Worm (Caenorhabditis elegans) whole organism, L4 larva: ENCODE measurements around the gene fbxa-185.

Experiments used
- F37D6.2 ChIP-seq: sonication (generic microtip); optimal IDR thresholded peaks from 2 replicates; lab custom pipeline; 2016; ENCODE audit warnings: mild to moderate bottlenecking, missing genetic modification characterization, missing compliant biosample characterization
- R02D3.7 ChIP-seq: fragments of 150-350 bp; sonication (generic microtip); optimal IDR thresholded peaks from 3 replicates; lab custom pipeline; 2014; ENCODE audit warnings: missing biosample characterization, missing genetic modification characterization
- daf-12 ChIP-seq: fragments of 150-350 bp; optimal IDR thresholded peaks from 2 replicates; lab custom pipeline; 2014; ENCODE audit warnings: missing biosample characterization, missing genetic modification reagents, missing genetic modification characterization
- egl-27 ChIP-seq: sonication (generic microtip); optimal IDR thresholded peaks from 3 replicates; lab custom pipeline; 2017; ENCODE audit warnings: missing biosample characterization, missing genetic modification reagents, missing genetic modification characterization
- fos-1 ChIP-seq: fragments of 150-350 bp; optimal IDR thresholded peaks from 2 replicates; lab custom pipeline; 2014; ENCODE audit warnings: missing biosample characterization, missing genetic modification characterization
- hmg-1.1 ChIP-seq: fragments of 200-800 bp; sonication (Bioruptor generic); IDR thresholded peaks from 2 replicates; pipeline ENCODE4 v1.3.6; 2022; ENCODE audit warnings: missing genetic modification reagents, missing genetic modification characterization, missing compliant biosample characterization
- nhr-10 ChIP-seq: fragments of 150-350 bp; optimal IDR thresholded peaks from 2 replicates; lab custom pipeline; 2014; ENCODE audit warnings: missing biosample characterization, missing genetic modification characterization
- nhr-11 ChIP-seq: fragments of 150-350 bp; optimal IDR thresholded peaks from 2 replicates; lab custom pipeline; 2014; ENCODE audit warnings: missing biosample characterization, missing genetic modification characterization
- pha-4 ChIP-seq, 2 experiments: fragments of 150-350 bp in 1 of 2; fragments of 200-800 bp in 1 of 2; sonication (Bioruptor generic) in 1 of 2; IDR thresholded peaks in 1 of 2; optimal IDR thresholded peaks in 1 of 2; 2 replicates each; pipeline versions ENCODE4 v1.3.6 to Lab custom; 2014 to 2022; ENCODE audit warnings: missing genetic modification characterization in 2 of 2, missing genetic modification reagents in 2 of 2, missing biosample characterization in 1 of 2, missing compliant biosample characterization in 1 of 2
- php-3 ChIP-seq: fragments of 200-800 bp; sonication (Bioruptor generic); IDR thresholded peaks from 2 replicates; pipeline ENCODE4 v1.3.6; 2022; ENCODE audit warnings: missing genetic modification reagents, missing genetic modification characterization, missing compliant biosample characterization
- zag-1 ChIP-seq: fragments of 150-350 bp; optimal IDR thresholded peaks from 2 replicates; lab custom pipeline; 2014; ENCODE audit warnings: missing biosample characterization, missing genetic modification characterization
- ztf-11 ChIP-seq: fragments of 150-350 bp; optimal IDR thresholded peaks from 2 replicates; lab custom pipeline; 2014; ENCODE audit warnings: missing biosample characterization, missing genetic modification characterization
- ztf-7 ChIP-seq: fragments of 150-350 bp; optimal IDR thresholded peaks from 2 replicates; lab custom pipeline; 2014; ENCODE audit warnings: missing biosample characterization, missing genetic modification characterization

DNA sequence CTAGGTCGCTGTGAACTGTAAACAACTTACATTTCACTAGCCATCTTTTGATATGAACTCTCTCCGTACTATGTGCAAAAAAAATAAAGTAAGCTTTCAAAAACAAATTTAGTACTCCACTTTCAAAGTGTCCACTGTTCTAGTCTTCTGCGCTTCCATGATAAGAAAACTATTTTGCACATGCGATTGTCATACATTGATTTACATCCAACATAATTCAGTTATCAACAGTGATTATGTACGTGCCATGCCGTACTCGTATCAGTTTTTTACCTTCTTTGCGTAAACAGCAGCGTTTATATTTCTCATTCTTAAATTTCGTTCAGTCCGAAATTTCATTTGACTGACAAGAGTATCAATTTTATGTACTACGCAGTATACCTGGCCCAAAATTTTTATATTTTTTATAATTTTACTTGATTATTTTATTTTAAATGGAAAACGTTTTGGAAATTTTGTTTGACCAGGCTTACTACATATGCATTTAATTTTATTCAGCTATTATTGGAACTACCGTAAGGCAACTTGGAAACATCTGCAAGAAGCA is 21.5 kb downstream of the fbxa-185 start, which contains the start of the genes fbxa-134 and F47H4.2:
- no peak for TF ChIP-seq egl-27 (tag; lab: Kevin White, UChicago)
- TF ChIP-seq pha-4 (GFP tag; IDR thresholded peaks at IDR 0.05; lab: Robert Waterston, UW), result no peak
- TF ChIP-seq pha-4 (tag; optimal IDR thresholded peaks at IDR 0.05; lab: Kevin White, UChicago), result no peak
- TF ChIP-seq hmg-1.1 (GFP tag; lab: Robert Waterston, UW), result no peak
- 0 out of 2 replicates have a peak, but pooled peaks have one; percentile 8 for TF ChIP-seq php-3 (GFP tag; lab: Robert Waterston, UW)
- no peak for TF ChIP-seq ztf-7 (tag; lab: Kevin White, UChicago)
- no peak for TF ChIP-seq daf-12 (tag; lab: Kevin White, UChicago)
- TF ChIP-seq ztf-11 (tag; lab: Kevin White, UChicago), result no peak
- no peak for TF ChIP-seq R02D3.7 (tag; lab: Kevin White, UChicago)
- no peak for TF ChIP-seq nhr-10 (tag; lab: Kevin White, UChicago)
- TF ChIP-seq F37D6.2, result no peak
- TF ChIP-seq nhr-11, result no peak
- TF ChIP-seq zag-1 (tag; lab: Kevin White, UChicago), result no peak
- TF ChIP-seq fos-1 (tag; lab: Kevin White, UChicago), result no peak
